Fruit fly (Drosophila melanogaster): ENCODE data around the gene dah.

dah gene

DNA sequence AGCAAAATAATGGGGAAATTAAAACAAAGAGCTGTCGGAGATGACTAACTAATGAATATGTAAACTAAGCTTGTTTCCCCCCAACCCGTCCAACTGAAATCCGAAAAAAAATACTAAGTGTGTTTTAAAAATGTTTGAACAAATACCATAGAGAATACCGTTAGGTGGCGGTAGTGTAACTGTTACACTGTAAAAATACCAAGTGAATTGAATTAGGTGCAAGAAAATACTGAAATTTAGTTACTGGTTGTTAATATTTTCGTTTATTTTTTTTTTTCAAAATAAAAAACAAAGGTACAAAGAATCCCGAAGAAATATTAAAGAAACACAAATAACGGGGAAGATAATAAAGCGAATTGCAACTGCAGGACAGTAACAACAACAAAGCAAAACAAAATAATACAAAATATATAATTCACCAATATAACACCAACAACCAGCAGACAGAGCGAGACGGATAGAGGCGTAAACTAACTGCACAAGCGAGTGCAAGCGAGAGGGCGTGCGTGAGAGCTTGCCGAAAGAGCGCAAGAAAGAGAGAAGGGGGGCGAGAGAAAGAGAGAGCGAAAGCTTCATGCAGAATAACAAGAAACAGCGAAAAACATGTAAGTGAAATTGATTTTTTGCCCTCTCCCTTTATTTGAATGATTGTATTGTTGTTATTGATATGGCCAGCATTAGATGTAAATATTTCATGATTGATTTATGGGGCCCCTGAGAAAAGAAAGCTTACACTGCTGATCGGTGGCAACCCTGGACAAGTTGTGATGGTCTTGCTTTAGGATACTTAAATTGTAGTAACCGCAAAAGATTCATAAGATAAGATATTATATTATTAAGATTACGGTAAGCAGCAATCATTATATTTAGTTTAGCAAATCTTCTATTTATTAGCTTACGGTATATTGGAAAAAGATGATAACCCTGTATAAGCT is 21.9 kb upstream of the dah start:
- no peak for TF ChIP-seq Hr83 (GFP tag; optimal IDR thresholded peaks at IDR 0.05; ENCODE audit: poor library complexity, severe bottlenecking)
- peak; percentile 28 for TF ChIP-seq Hnf4 (GFP tag; optimal IDR thresholded peaks at IDR 0.05)
- TF ChIP-seq Rel (GFP tag; optimal IDR thresholded peaks at IDR 0.05), result no peak
- peak; percentile 67 for TF ChIP-seq Rel (tag; optimal IDR thresholded peaks at IDR 0.05)
- TF ChIP-seq tai (GFP tag; optimal IDR thresholded peaks at IDR 0.05), result no peak
- TF ChIP-seq Vsx2 (GFP tag; optimal IDR thresholded peaks at IDR 0.05; ENCODE audit: partially characterized antibody), result peak; percentile 58
- peak; percentile 74 for TF ChIP-seq psq (GFP tag; optimal IDR thresholded peaks at IDR 0.05)
- TF ChIP-seq Sp1 (GFP tag; optimal IDR thresholded peaks at IDR 0.05), result peak; percentile 15
- no peak for TF ChIP-seq Myc (optimal IDR thresholded peaks at IDR 0.05)
- TF ChIP-seq HLH106 (tag; optimal IDR thresholded peaks at IDR 0.05), result peak; percentile 5
- TF ChIP-seq sv (GFP tag; optimal IDR thresholded peaks at IDR 0.05), result no peak
- peak; percentile 38 to 59 for TF ChIP-seq dl (GFP tag; optimal IDR thresholded peaks at IDR 0.05; ENCODE audit: insufficient read depth in 1 of 2, partially characterized antibody in 2 of 2)
- TF ChIP-seq br (GFP tag; optimal IDR thresholded peaks at IDR 0.05), result peak; percentile 3
- TF ChIP-seq dmrt93B (GFP tag; optimal IDR thresholded peaks at IDR 0.05), result no peak
- no peak for TF ChIP-seq Abd-B (GFP tag; optimal IDR thresholded peaks at IDR 0.05)
- peak; percentile 9 for TF ChIP-seq brk (GFP tag; optimal IDR thresholded peaks at IDR 0.05)
- peak; percentile 49 for TF ChIP-seq Dif (GFP tag; optimal IDR thresholded peaks at IDR 0.05; ENCODE audit: partially characterized antibody)
- TF ChIP-seq jim (GFP tag; optimal IDR thresholded peaks at IDR 0.05), result peak; percentile 44
- TF ChIP-seq h (GFP tag; optimal IDR thresholded peaks at IDR 0.05), result peak; percentile 15
- TF ChIP-seq woc (GFP tag; optimal IDR thresholded peaks at IDR 0.05), result no peak
- TF ChIP-seq rgr (GFP tag; optimal IDR thresholded peaks at IDR 0.05), result peak; percentile 2

DNA sequence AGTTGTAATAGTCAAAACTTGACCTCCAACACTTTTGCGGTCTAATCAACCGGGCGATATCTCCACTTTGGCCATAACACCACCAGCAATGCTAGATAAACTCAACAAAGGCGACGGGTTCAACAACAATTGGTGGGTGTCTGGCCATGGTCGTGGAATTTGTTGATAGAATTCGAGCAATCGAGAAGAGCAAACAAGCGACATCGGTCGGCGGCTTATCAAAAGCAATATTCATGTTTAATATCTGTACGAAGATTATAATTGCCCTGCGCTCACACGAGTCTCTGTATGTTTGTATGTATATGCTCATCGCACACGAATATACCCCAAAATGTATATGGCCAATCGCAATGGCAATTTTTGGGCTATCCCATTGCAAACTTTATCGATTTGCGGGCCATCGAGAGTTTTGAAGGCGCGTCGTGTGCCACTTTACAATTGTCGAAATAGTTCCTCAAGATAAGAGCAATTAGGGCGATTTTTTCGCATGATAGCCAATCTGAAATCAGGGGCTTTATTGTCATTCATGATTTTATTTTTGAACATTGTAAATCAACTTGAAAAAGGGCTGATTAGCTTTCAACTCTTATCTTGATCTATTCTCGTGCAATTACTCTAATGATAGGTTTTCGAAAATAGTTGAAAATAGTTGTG is 20.5 kb upstream of the dah start:
- TF ChIP-seq Rel (GFP tag; optimal IDR thresholded peaks at IDR 0.05) (no peak), Rel (tag; optimal IDR thresholded peaks at IDR 0.05) (peak; percentile 6), Myc (optimal IDR thresholded peaks at IDR 0.05) (no peak), CG32264 (GFP tag; optimal IDR thresholded peaks at IDR 0.05) (no peak), dl (GFP tag; optimal IDR thresholded peaks at IDR 0.05; ENCODE audit: insufficient read depth in 1 of 2, partially characterized antibody in 2 of 2) (no peak)

DNA sequence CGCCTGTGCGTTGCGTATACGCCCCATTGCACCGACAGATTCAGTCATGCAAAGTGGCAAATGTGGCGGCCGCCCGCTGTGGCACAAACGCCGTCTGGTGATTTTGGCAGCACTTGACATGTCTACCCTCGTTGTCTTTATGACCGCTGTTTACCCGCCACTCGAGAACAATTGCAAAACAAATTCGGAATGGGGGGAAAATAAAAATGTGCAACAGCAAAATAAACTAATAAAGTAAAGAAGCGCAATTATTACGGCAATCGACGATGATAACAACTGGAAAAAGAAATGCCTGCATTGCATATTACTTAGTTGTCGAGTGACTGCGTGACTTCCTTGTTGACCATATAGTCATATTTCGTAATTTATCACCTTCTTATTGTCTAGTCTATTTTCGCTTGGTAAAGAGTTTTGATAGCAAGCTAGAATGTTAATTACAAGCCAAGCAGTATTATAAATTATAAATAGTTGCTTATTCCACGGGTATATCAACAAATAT is 19.6 kb upstream of the dah start:
- TF ChIP-seq Rel (GFP tag; optimal IDR thresholded peaks at IDR 0.05), result no peak
- no peak for TF ChIP-seq Rel (tag; optimal IDR thresholded peaks at IDR 0.05)
- TF ChIP-seq Dif (GFP tag; optimal IDR thresholded peaks at IDR 0.05; ENCODE audit: partially characterized antibody), result no peak
- no peak for TF ChIP-seq Dfd (GFP tag; optimal IDR thresholded peaks at IDR 0.05)
- no peak for TF ChIP-seq woc (GFP tag; optimal IDR thresholded peaks at IDR 0.05)
- no peak for TF ChIP-seq rgr (GFP tag; optimal IDR thresholded peaks at IDR 0.05)
- no peak for TF ChIP-seq fru (GFP tag; optimal IDR thresholded peaks at IDR 0.05)
- TF ChIP-seq dmrt93B (GFP tag; optimal IDR thresholded peaks at IDR 0.05), result no peak
- TF ChIP-seq Myc (optimal IDR thresholded peaks at IDR 0.05), result no peak
- no peak for TF ChIP-seq CrebA (GFP tag; optimal IDR thresholded peaks at IDR 0.05; ENCODE audit: borderline replicate concordance)
- no peak for TF ChIP-seq Vsx2 (GFP tag; optimal IDR thresholded peaks at IDR 0.05; ENCODE audit: partially characterized antibody)
- no peak for TF ChIP-seq usp (GFP tag; optimal IDR thresholded peaks at IDR 0.05)
- TF ChIP-seq lola (GFP tag; optimal IDR thresholded peaks at IDR 0.05), result no peak
- no peak for TF ChIP-seq pan (optimal IDR thresholded peaks at IDR 0.05)
- TF ChIP-seq OdsH (GFP tag; optimal IDR thresholded peaks at IDR 0.05), result no peak
- TF ChIP-seq Mio (GFP tag; optimal IDR thresholded peaks at IDR 0.05), result no peak
- no peak for TF ChIP-seq Hnf4 (GFP tag; optimal IDR thresholded peaks at IDR 0.05)
- no peak for TF ChIP-seq CG32264 (GFP tag; optimal IDR thresholded peaks at IDR 0.05)
- TF ChIP-seq sv (GFP tag; optimal IDR thresholded peaks at IDR 0.05), result no peak

DNA sequence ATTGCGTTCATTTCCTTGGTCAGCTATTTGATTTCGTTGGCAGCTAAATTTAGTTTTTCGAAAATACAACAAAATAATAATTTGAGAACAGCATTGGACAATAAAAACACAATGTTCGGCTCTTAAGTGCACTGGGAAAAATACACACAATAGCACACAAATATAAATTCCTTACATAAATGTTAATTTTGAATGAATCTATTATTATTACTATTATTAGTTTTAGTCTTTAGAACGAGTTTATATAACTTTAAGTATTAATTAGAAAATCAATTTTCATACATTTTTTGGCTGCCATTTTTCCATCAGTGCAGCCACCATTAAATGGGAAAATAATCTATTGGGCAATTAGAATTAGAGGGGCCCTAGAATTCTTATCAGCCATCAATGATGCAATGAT is 18.2 kb upstream of the dah start:
- no peak for TF ChIP-seq ey (GFP tag; optimal IDR thresholded peaks at IDR 0.05)
- TF ChIP-seq dl (GFP tag; optimal IDR thresholded peaks at IDR 0.05; ENCODE audit: insufficient read depth in 1 of 2, partially characterized antibody in 2 of 2), result no peak
- no peak for TF ChIP-seq Dif (GFP tag; optimal IDR thresholded peaks at IDR 0.05; ENCODE audit: partially characterized antibody)
- TF ChIP-seq Abd-B (GFP tag; optimal IDR thresholded peaks at IDR 0.05), result no peak
- TF ChIP-seq dmrt93B (GFP tag; optimal IDR thresholded peaks at IDR 0.05), result no peak
- no peak for TF ChIP-seq GATAd (GFP tag; optimal IDR thresholded peaks at IDR 0.05)
- TF ChIP-seq woc (GFP tag; optimal IDR thresholded peaks at IDR 0.05), result no peak
- no peak for TF ChIP-seq Dfd (GFP tag; optimal IDR thresholded peaks at IDR 0.05)
- TF ChIP-seq Vsx2 (GFP tag; optimal IDR thresholded peaks at IDR 0.05; ENCODE audit: partially characterized antibody), result no peak
